Fruit fly (Drosophila melanogaster) whole organism, embryonic: ENCODE data around the gene Dpy-30L1.
A peak's percentile ranks its signal among the peaks of the same experiment; 100 is the strongest.

Source experiments
- Abd-B ChIP-seq: fragments of 200-800 bp; sonication (Bioruptor generic); optimal IDR thresholded peaks from 2 replicates; lab custom pipeline; 2018; ENCODE audit warnings: missing biosample characterization, mild to moderate bottlenecking, missing genetic modification characterization, moderate library complexity
- BEAF-32 ChIP-seq: fragments of 200-800 bp; sonication (Bioruptor generic); optimal IDR thresholded peaks from 3 replicates; lab custom pipeline; 2017; ENCODE audit warnings: missing biosample characterization, missing genetic modification characterization, mild to moderate bottlenecking, moderate library complexity, missing genetic modification reagents
- Blimp-1 ChIP-seq: fragments of 200-800 bp; sonication (Bioruptor generic); optimal IDR thresholded peaks from 3 replicates; lab custom pipeline; 2018; ENCODE audit warnings: missing biosample characterization, missing genetic modification characterization, mild to moderate bottlenecking, moderate library complexity, missing genetic modification reagents
- CG10209 ChIP-seq: fragments of 200-800 bp; sonication (Bioruptor generic); optimal IDR thresholded peaks from 3 replicates; lab custom pipeline; 2017; ENCODE audit warnings: missing biosample characterization, mild to moderate bottlenecking, missing genetic modification characterization, missing genetic modification reagents
- CG12071 ChIP-seq: fragments of 200-800 bp; sonication (Bioruptor generic); optimal IDR thresholded peaks from 3 replicates; lab custom pipeline; 2018; ENCODE audit warnings: missing biosample characterization, mild to moderate bottlenecking, missing genetic modification characterization
- CG12659 ChIP-seq: fragments of 200-800 bp; sonication (Bioruptor generic); optimal IDR thresholded peaks from 3 replicates; lab custom pipeline; 2017; ENCODE audit warnings: mild to moderate bottlenecking, missing biosample characterization, missing genetic modification reagents, missing genetic modification characterization
- CG13296 ChIP-seq: fragments of 200-800 bp; sonication (Bioruptor generic); optimal IDR thresholded peaks from 3 replicates; lab custom pipeline; 2018; ENCODE audit warnings: missing biosample characterization, mild to moderate bottlenecking, missing genetic modification characterization
- CG13624 ChIP-seq: fragments of 200-800 bp; sonication (Bioruptor generic); optimal IDR thresholded peaks from 2 replicates; lab custom pipeline; 2016; ENCODE audit warnings: missing biosample characterization, missing genetic modification characterization
- CG13775 ChIP-seq: fragments of 200-800 bp; sonication (Bioruptor generic); optimal IDR thresholded peaks from 3 replicates; lab custom pipeline; 2017; ENCODE audit warnings: missing biosample characterization, mild to moderate bottlenecking, missing genetic modification characterization
- CG17359 ChIP-seq: fragments of 200-800 bp; sonication (Bioruptor generic); optimal IDR thresholded peaks from 3 replicates; lab custom pipeline; 2018; ENCODE audit warnings: missing biosample characterization, mild to moderate bottlenecking, missing genetic modification characterization, moderate library complexity
- CG17612 ChIP-seq: fragments of 200-800 bp; sonication (Bioruptor generic); IDR thresholded peaks from 2 replicates; pipeline ENCODE4 v1.3.6; 2022; ENCODE audit warnings: missing biosample characterization, missing genetic modification characterization
- CG18476 ChIP-seq: fragments of 200-800 bp; sonication (Bioruptor generic); optimal IDR thresholded peaks from 2 replicates; lab custom pipeline; 2016; ENCODE audit warnings: missing biosample characterization, mild to moderate bottlenecking, missing genetic modification characterization
- CG2116 ChIP-seq: fragments of 200-800 bp; sonication (Bioruptor generic); optimal IDR thresholded peaks from 3 replicates; lab custom pipeline; 2018; ENCODE audit warnings: missing biosample characterization, mild to moderate bottlenecking, missing genetic modification characterization
- CG2199 ChIP-seq: fragments of 200-800 bp; sonication (Bioruptor generic); IDR thresholded peaks from 3 replicates; pipeline ENCODE4 v1.3.6; 2022; ENCODE audit warnings: missing biosample characterization, missing genetic modification characterization
- CG31441 ChIP-seq: fragments of 200-800 bp; sonication (Bioruptor generic); IDR thresholded peaks from 2 replicates; pipeline ENCODE4 v1.3.6; 2022; ENCODE audit warnings: missing biosample characterization, missing genetic modification characterization
- CG34224 ChIP-seq: fragments of 200-800 bp; sonication (Bioruptor generic); IDR thresholded peaks from 3 replicates; pipeline ENCODE4 v1.3.6; 2022; ENCODE audit warnings: missing biosample characterization, missing genetic modification characterization; ENCODE audit not compliant: partially characterized antibody
- CG6854 ChIP-seq: fragments of 200-800 bp; sonication (Bioruptor generic); optimal IDR thresholded peaks from 3 replicates; lab custom pipeline; 2017; ENCODE audit warnings: missing biosample characterization, mild to moderate bottlenecking, missing genetic modification characterization
- CG7928 ChIP-seq: fragments of 200-800 bp; sonication (Bioruptor generic); optimal IDR thresholded peaks from 2 replicates; lab custom pipeline; 2017; ENCODE audit warnings: missing biosample characterization, mild to moderate bottlenecking, missing genetic modification characterization
- CG9727 ChIP-seq: fragments of 200-800 bp; sonication (Bioruptor generic); optimal IDR thresholded peaks from 3 replicates; lab custom pipeline; 2017; ENCODE audit warnings: missing biosample characterization, mild to moderate bottlenecking, missing genetic modification characterization
- Dbx ChIP-seq: fragments of 200-800 bp; sonication (Bioruptor generic); IDR thresholded peaks from 3 replicates; pipeline ENCODE4 v1.3.6; 2022; ENCODE audit warnings: missing biosample characterization, missing genetic modification characterization
- Dref ChIP-seq: fragments of 200-800 bp; sonication (Bioruptor generic); IDR thresholded peaks from 2 replicates; pipeline ENCODE4 v1.3.6; 2022; ENCODE audit warnings: missing biosample characterization, missing genetic modification characterization
- Ets65A ChIP-seq: fragments of 200-800 bp; sonication (Bioruptor generic); peaks from one replicate; lab custom pipeline; 2016; ENCODE audit warnings: missing biosample characterization, missing genetic modification characterization
- Hand ChIP-seq: fragments of 200-800 bp; sonication (Bioruptor generic); optimal IDR thresholded peaks from 2 replicates; lab custom pipeline; 2017; ENCODE audit warnings: mild to moderate bottlenecking, missing biosample characterization, missing genetic modification reagents, missing genetic modification characterization
- Lhr ChIP-seq: fragments of 200-800 bp; sonication (Bioruptor generic); optimal IDR thresholded peaks from 3 replicates; lab custom pipeline; 2017; ENCODE audit warnings: mild to moderate bottlenecking, missing biosample characterization, missing genetic modification reagents, missing genetic modification characterization
- MBD-R2 ChIP-seq: fragments of 200-800 bp; sonication (Bioruptor generic); IDR thresholded peaks from 2 replicates; pipeline ENCODE4 v1.3.6; 2022; ENCODE audit warnings: missing biosample characterization, missing genetic modification characterization
- Meics ChIP-seq: fragments of 200-800 bp; sonication (Bioruptor generic); optimal IDR thresholded peaks from 2 replicates; lab custom pipeline; 2017; ENCODE audit warnings: missing biosample characterization, mild to moderate bottlenecking, missing genetic modification characterization
- Spps ChIP-seq: fragments of 200-800 bp; sonication (Bioruptor generic); optimal IDR thresholded peaks from 2 replicates; lab custom pipeline; 2018; ENCODE audit warnings: missing biosample characterization, mild to moderate bottlenecking, missing genetic modification characterization
- Sry-δ ChIP-seq: fragments of 200-800 bp; sonication (Bioruptor generic); optimal IDR thresholded peaks from 2 replicates; lab custom pipeline; 2016; ENCODE audit warnings: missing biosample characterization, missing genetic modification characterization
- Ssrp ChIP-seq: fragments of 200-800 bp; sonication (Bioruptor generic); optimal IDR thresholded peaks from 2 replicates; lab custom pipeline; 2018; ENCODE audit warnings: missing biosample characterization, mild to moderate bottlenecking, missing genetic modification characterization, moderate library complexity
- al ChIP-seq: fragments of 200-800 bp; sonication (Bioruptor generic); IDR thresholded peaks from 2 replicates; pipeline ENCODE4 v1.3.6; 2022; ENCODE audit warnings: missing biosample characterization, missing genetic modification characterization
- ash1 ChIP-seq: fragments of 200-800 bp; sonication (Bioruptor generic); optimal IDR thresholded peaks from 2 replicates; lab custom pipeline; 2018; ENCODE audit warnings: missing biosample characterization, mild to moderate bottlenecking, missing genetic modification characterization
- fd3F ChIP-seq: fragments of 200-800 bp; sonication (Bioruptor generic); optimal IDR thresholded peaks from 2 replicates; lab custom pipeline; 2018; ENCODE audit warnings: missing biosample characterization, mild to moderate bottlenecking, missing genetic modification characterization, moderate library complexity
- gem ChIP-seq: fragments of 200-800 bp; sonication (Bioruptor generic); optimal IDR thresholded peaks from 2 replicates; lab custom pipeline; 2019; ENCODE audit warnings: missing biosample characterization, mild to moderate bottlenecking, missing genetic modification characterization, moderate library complexity
- grau ChIP-seq: fragments of 200-800 bp; optimal IDR thresholded peaks from 3 replicates; lab custom pipeline; 2019; ENCODE audit warnings: missing biosample characterization, mild to moderate bottlenecking, missing genetic modification characterization, moderate library complexity
- gt ChIP-seq: fragments of 200-800 bp; sonication (Bioruptor generic); IDR thresholded peaks from 2 replicates; pipeline ENCODE4 v1.3.6; 2022; ENCODE audit warnings: missing biosample characterization, missing genetic modification characterization
- h ChIP-seq: fragments of >200 bp; optimal IDR thresholded peaks from 2 replicates; lab custom pipeline; 2017
- hbn ChIP-seq: fragments of 200-800 bp; sonication (Bioruptor generic); IDR thresholded peaks from 2 replicates; pipeline ENCODE4 v1.3.6; 2022; ENCODE audit warnings: missing biosample characterization, missing genetic modification characterization; ENCODE audit not compliant: partially characterized antibody
- insv ChIP-seq, 2 experiments: fragments of 200-800 bp; sonication (Bioruptor generic); optimal IDR thresholded peaks; 3 replicates each; lab custom pipeline; 2016 to 2018; ENCODE audit warnings: missing biosample characterization in 2 of 2, missing genetic modification characterization in 2 of 2
- jing ChIP-seq: fragments of 200-800 bp; sonication (Bioruptor generic); optimal IDR thresholded peaks from 2 replicates; lab custom pipeline; 2018; ENCODE audit warnings: missing biosample characterization, mild to moderate bottlenecking, missing genetic modification characterization
- lbe ChIP-seq: fragments of 200-800 bp; sonication (Bioruptor generic); optimal IDR thresholded peaks from 2 replicates; lab custom pipeline; 2016; ENCODE audit warnings: missing biosample characterization, mild to moderate bottlenecking, missing genetic modification characterization
- nerfin-1 ChIP-seq: fragments of 200-800 bp; sonication (Bioruptor generic); optimal IDR thresholded peaks from 3 replicates; lab custom pipeline; 2019; ENCODE audit warnings: missing biosample characterization, mild to moderate bottlenecking, missing genetic modification characterization, moderate library complexity
- repo ChIP-seq: fragments of 200-800 bp; sonication (Bioruptor generic); optimal IDR thresholded peaks from 2 replicates; lab custom pipeline; 2016; ENCODE audit warnings: missing biosample characterization, missing genetic modification characterization
- row ChIP-seq: fragments of 200-800 bp; sonication (Bioruptor generic); IDR thresholded peaks from 3 replicates; pipeline ENCODE4 v1.3.6; 2022; ENCODE audit warnings: missing biosample characterization, missing genetic modification characterization
- sens-2 ChIP-seq: fragments of 200-800 bp; sonication (Bioruptor generic); IDR thresholded peaks from 2 replicates; pipeline ENCODE4 v1.3.6; 2022; ENCODE audit warnings: missing biosample characterization, missing genetic modification characterization
- shn ChIP-seq: fragments of 200-800 bp; sonication (Bioruptor generic); optimal IDR thresholded peaks from 3 replicates; lab custom pipeline; 2016; ENCODE audit warnings: missing biosample characterization, missing genetic modification characterization
- sisA ChIP-seq: fragments of 200-800 bp; sonication (Bioruptor generic); IDR thresholded peaks from 2 replicates; pipeline ENCODE4 v1.3.6; 2022; ENCODE audit warnings: missing biosample characterization, missing genetic modification characterization
- sr ChIP-seq: fragments of 200-800 bp; sonication (Bioruptor generic); IDR thresholded peaks from 3 replicates; pipeline ENCODE4 v1.3.6; 2022; ENCODE audit warnings: missing biosample characterization, missing genetic modification characterization
- stc ChIP-seq: fragments of 200-800 bp; sonication (Bioruptor generic); IDR thresholded peaks from 2 replicates; pipeline ENCODE4 v1.3.6; 2022; ENCODE audit warnings: missing biosample characterization, missing genetic modification characterization
- twi ChIP-seq: fragments of 200-800 bp; optimal IDR thresholded peaks from 2 replicates; lab custom pipeline; 2019; ENCODE audit warnings: missing biosample characterization, mild to moderate bottlenecking, missing genetic modification characterization, moderate library complexity
- wek ChIP-seq: fragments of 200-800 bp; sonication (Bioruptor generic); optimal IDR thresholded peaks from 3 replicates; lab custom pipeline; 2018; ENCODE audit warnings: missing biosample characterization, mild to moderate bottlenecking, missing genetic modification characterization, moderate library complexity

Dpy-30L1 gene

DNA sequence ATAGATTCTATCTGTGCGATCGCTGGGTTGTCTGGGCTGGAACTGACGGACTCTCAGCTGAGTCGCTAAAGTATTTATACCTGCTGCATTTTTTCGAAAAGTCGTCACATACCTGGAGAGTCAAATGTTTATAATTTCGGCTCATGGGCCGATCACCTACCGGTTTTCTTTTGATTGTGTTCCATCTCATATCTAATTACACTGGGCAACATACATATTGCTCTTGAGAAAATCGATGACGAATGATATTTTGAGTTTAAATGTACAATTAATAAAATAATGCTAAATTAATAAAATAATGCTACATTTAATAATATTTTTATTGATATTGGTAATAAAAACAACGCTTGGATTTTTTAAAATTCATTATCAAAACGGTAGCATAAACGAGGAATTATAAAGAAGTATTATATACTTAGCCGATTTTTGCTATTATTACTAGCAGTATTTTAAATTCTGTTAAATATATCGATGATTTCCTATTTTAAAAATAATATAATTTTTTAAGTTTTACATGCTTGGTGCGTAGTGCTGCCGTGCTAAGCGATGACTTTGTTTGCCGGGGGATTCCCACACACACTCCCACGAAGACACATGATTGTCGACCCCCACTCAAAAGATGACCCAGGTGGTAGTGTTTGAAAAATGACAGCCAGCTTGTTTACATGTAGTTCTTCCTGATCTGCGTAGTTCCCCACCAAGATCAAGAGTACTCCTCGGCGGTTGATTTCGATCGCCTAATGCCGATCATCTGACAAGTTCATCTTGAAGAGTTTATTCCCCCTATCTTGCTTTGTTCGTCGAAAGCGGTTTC, 43.0 kb upstream of the Dpy-30L1 start, which contains the start of gene CG7294 (continued):
- no peak for TF ChIP-seq Ets65A
- TF ChIP-seq wek (GFP tag; lab: Kevin White, UChicago) = no peak
- TF ChIP-seq CG12071 (GFP tag; lab: Kevin White, UChicago) = no peak
- TF ChIP-seq sens-2 = no peak
- peak; percentile 13 for TF ChIP-seq CG9727 (GFP tag; lab: Kevin White, UChicago)
- TF ChIP-seq stc (GFP tag; lab: Robert Waterston, UW) = no peak
- no peak for TF ChIP-seq CG7928 (GFP tag; lab: Kevin White, UChicago)
- peak; percentile 8 for TF ChIP-seq Blimp-1
- TF ChIP-seq CG10209 = peak; percentile 5
- peak; percentile 72; the same call in 2 of the 3 replicates for TF ChIP-seq sr (GFP tag; lab: Robert Waterston, UW)
- peak; percentile 63 for TF ChIP-seq CG31441 (GFP tag; lab: Robert Waterston, UW)
- TF ChIP-seq CG2199 (GFP tag; lab: Robert Waterston, UW) = no peak
- TF ChIP-seq BEAF-32 (GFP tag; lab: Kevin White, UChicago) = no peak
- TF ChIP-seq Dbx (GFP tag; lab: Robert Waterston, UW) = no peak
- TF ChIP-seq gem (tag; lab: Kevin White, UChicago) = peak; percentile 67
- no peak for TF ChIP-seq jing (GFP tag; lab: Kevin White, UChicago)
- TF ChIP-seq ash1 = no peak
- TF ChIP-seq twi (tag; lab: Kevin White, UChicago) = no peak
- TF ChIP-seq CG13296 (GFP tag; lab: Kevin White, UChicago) = no peak
- no peak for TF ChIP-seq lbe
- no peak for TF ChIP-seq hbn (GFP tag; lab: Robert Waterston, UW)
- TF ChIP-seq Abd-B (GFP tag; lab: Kevin White, UChicago) = no peak
- TF ChIP-seq CG12659 (GFP tag; lab: Kevin White, UChicago) = peak; percentile 20
- no peak for TF ChIP-seq CG6854 (GFP tag; lab: Kevin White, UChicago)
- peak; percentile 5 for TF ChIP-seq Ssrp (tag; lab: Kevin White, UChicago)
- no peak for TF ChIP-seq CG2116 (GFP tag; lab: Kevin White, UChicago)
- TF ChIP-seq CG18476 (GFP tag; lab: Kevin White, UChicago) = no peak
- TF ChIP-seq MBD-R2 (GFP tag; lab: Robert Waterston, UW) = no peak
- TF ChIP-seq repo (GFP tag; lab: Kevin White, UChicago) = no peak
- no peak for TF ChIP-seq Spps
- no peak for TF ChIP-seq h (lab: Kevin White, UChicago)
- no peak for TF ChIP-seq CG17612 (GFP tag; lab: Robert Waterston, UW)
- no peak for TF ChIP-seq Dref (GFP tag; lab: Robert Waterston, UW)
- TF ChIP-seq sisA (GFP tag; lab: Robert Waterston, UW) = no peak
- TF ChIP-seq Lhr (GFP tag; lab: Kevin White, UChicago) = no peak
- no peak for TF ChIP-seq Sry-δ (GFP tag; lab: Kevin White, UChicago)
- TF ChIP-seq grau (tag; lab: Kevin White, UChicago) = peak; percentile 50
- TF ChIP-seq al (GFP tag; lab: Robert Waterston, UW) = no peak
- TF ChIP-seq nerfin-1 (tag; lab: Kevin White, UChicago) = no peak
- no peak for TF ChIP-seq fd3F (GFP tag; lab: Kevin White, UChicago)
- TF ChIP-seq CG13775 (GFP tag; lab: Kevin White, UChicago) = no peak
- TF ChIP-seq Hand (GFP tag; lab: Kevin White, UChicago) = no peak
- TF ChIP-seq gt = no peak
- TF ChIP-seq row (GFP tag; lab: Robert Waterston, UW) = peak; percentile 21; the same call in 1 of the 3 replicates
- TF ChIP-seq CG34224 (GFP tag; lab: Robert Waterston, UW) = no peak
- TF ChIP-seq insv (GFP tag; optimal IDR thresholded peaks at IDR 0.05; lab: Kevin White, UChicago) = no peak
- peak; percentile 23 for TF ChIP-seq CG17359 (tag; lab: Kevin White, UChicago)
- no peak for TF ChIP-seq shn (GFP tag; lab: Kevin White, UChicago)
- TF ChIP-seq CG13624 (GFP tag; lab: Kevin White, UChicago) = no peak
- peak; percentile 23 for TF ChIP-seq Meics (GFP tag; lab: Kevin White, UChicago)
